Worm (Caenorhabditis elegans) whole organism, late embryonic: ENCODE results near the gene lin-48.

ENCODE experiments used
- C38D4.7 ChIP-seq: fragments of 200-800 bp; sonication (Bioruptor generic); optimal IDR thresholded peaks from 2 replicates; lab custom pipeline; 2018; ENCODE audit warnings: mild to moderate bottlenecking, missing genetic modification characterization, moderate library complexity, missing compliant biosample characterization
- K02D7.2 ChIP-seq: sonication (generic microtip); optimal IDR thresholded peaks from 2 replicates; lab custom pipeline; 2017; ENCODE audit warnings: mild to moderate bottlenecking, missing genetic modification characterization, missing compliant biosample characterization
- Y22D7AL.16 ChIP-seq: sonication (generic microtip); optimal IDR thresholded peaks from 2 replicates; lab custom pipeline; 2016; ENCODE audit warnings: missing genetic modification characterization, missing compliant biosample characterization
- ahr-1 ChIP-seq: sonication (generic microtip); optimal IDR thresholded peaks from 2 replicates; lab custom pipeline; 2016; ENCODE audit warnings: missing genetic modification characterization, missing compliant biosample characterization
- ceh-18 ChIP-seq: sonication (generic microtip); optimal IDR thresholded peaks from 2 replicates; lab custom pipeline; 2016; ENCODE audit warnings: missing genetic modification characterization, missing compliant biosample characterization
- ceh-2 ChIP-seq: sonication (generic microtip); optimal IDR thresholded peaks from 2 replicates; lab custom pipeline; 2016; ENCODE audit warnings: missing genotype, missing genetic modification characterization, missing compliant biosample characterization
- ceh-30 ChIP-seq: fragments of 150-350 bp; optimal IDR thresholded peaks from 2 replicates; lab custom pipeline; 2014; ENCODE audit warnings: missing biosample characterization, missing genetic modification characterization
- ceh-31 ChIP-seq: sonication (generic microtip); optimal IDR thresholded peaks from 2 replicates; lab custom pipeline; 2016; ENCODE audit warnings: missing genetic modification characterization, missing compliant biosample characterization
- ceh-34 ChIP-seq: sonication (generic microtip); optimal IDR thresholded peaks from 2 replicates; lab custom pipeline; 2016; ENCODE audit warnings: mild to moderate bottlenecking, missing genetic modification characterization, missing compliant biosample characterization
- ceh-6 ChIP-seq: fragments of 200-800 bp; sonication (Bioruptor generic); optimal IDR thresholded peaks from 2 replicates; lab custom pipeline; 2018; ENCODE audit warnings: mild to moderate bottlenecking, missing genetic modification characterization, missing compliant biosample characterization
- dmd-4 ChIP-seq: sonication (generic microtip); optimal IDR thresholded peaks from 2 replicates; lab custom pipeline; 2016; ENCODE audit warnings: borderline replicate concordance, missing genetic modification characterization, missing compliant biosample characterization
- elt-2 ChIP-seq: sonication (generic microtip); optimal IDR thresholded peaks from 2 replicates; lab custom pipeline; 2016; ENCODE audit warnings: missing genetic modification reagents, missing genetic modification characterization, missing compliant biosample characterization
- ets-4 ChIP-seq: sonication (generic microtip); optimal IDR thresholded peaks from 2 replicates; lab custom pipeline; 2016; ENCODE audit warnings: missing genetic modification characterization, missing compliant biosample characterization
- eyg-1 ChIP-seq: sonication (generic microtip); optimal IDR thresholded peaks from 2 replicates; lab custom pipeline; 2016; ENCODE audit warnings: missing genotype, missing genetic modification characterization, missing compliant biosample characterization
- fax-1 ChIP-seq: sonication (generic microtip); optimal IDR thresholded peaks from 2 replicates; lab custom pipeline; 2016; ENCODE audit warnings: missing genotype, missing genetic modification characterization, missing compliant biosample characterization
- fkh-10 ChIP-seq: fragments of 150-350 bp; optimal IDR thresholded peaks from 2 replicates; lab custom pipeline; 2014; ENCODE audit warnings: missing biosample characterization, missing genetic modification reagents, missing genetic modification characterization
- gmeb-2 ChIP-seq: sonication (generic microtip); optimal IDR thresholded peaks from 2 replicates; lab custom pipeline; 2016; ENCODE audit warnings: missing genetic modification characterization, inconsistent platforms, missing compliant biosample characterization
- hlh-13 ChIP-seq: fragments of 200-800 bp; sonication (Bioruptor generic); optimal IDR thresholded peaks from 2 replicates; lab custom pipeline; 2018; ENCODE audit warnings: mild to moderate bottlenecking, missing genetic modification characterization, missing compliant biosample characterization
- hlh-30 ChIP-seq: sonication (generic microtip); optimal IDR thresholded peaks from 2 replicates; lab custom pipeline; 2017; ENCODE audit warnings: antibody characterized with exemption, missing genetic modification characterization, missing compliant biosample characterization; ENCODE audit not compliant: insufficient read depth
- hlh-6 ChIP-seq: sonication (generic microtip); optimal IDR thresholded peaks from 2 replicates; lab custom pipeline; 2016; ENCODE audit warnings: missing genotype, missing genetic modification characterization, missing compliant biosample characterization
- hlh-8 ChIP-seq: sonication (generic microtip); optimal IDR thresholded peaks from 2 replicates; lab custom pipeline; 2016; ENCODE audit warnings: missing genotype, missing genetic modification characterization, missing compliant biosample characterization
- lim-6 ChIP-seq: sonication (generic microtip); optimal IDR thresholded peaks from 2 replicates; lab custom pipeline; 2016; ENCODE audit warnings: missing genetic modification characterization, missing compliant biosample characterization
- mec-3 ChIP-seq: sonication (generic microtip); optimal IDR thresholded peaks from 2 replicates; lab custom pipeline; 2016; ENCODE audit warnings: borderline replicate concordance, missing genetic modification characterization, missing compliant biosample characterization
- nfya-1 ChIP-seq: sonication (generic microtip); optimal IDR thresholded peaks from 2 replicates; lab custom pipeline; 2017; ENCODE audit warnings: missing genetic modification characterization, mild to moderate bottlenecking, missing compliant biosample characterization, antibody characterized with exemption, moderate library complexity
- nhr-11 ChIP-seq: fragments of 150-350 bp; optimal IDR thresholded peaks from 2 replicates; lab custom pipeline; 2014; ENCODE audit warnings: missing biosample characterization, missing genetic modification characterization
- odd-2 ChIP-seq: sonication (generic microtip); optimal IDR thresholded peaks from 2 replicates; lab custom pipeline; 2017; ENCODE audit warnings: antibody characterized with exemption, mild to moderate bottlenecking, missing genetic modification characterization, missing compliant biosample characterization
- pax-1 ChIP-seq: fragments of 150-350 bp; optimal IDR thresholded peaks from 2 replicates; lab custom pipeline; 2014; ENCODE audit warnings: missing biosample characterization, missing genetic modification characterization
- sox-4 ChIP-seq: sonication (generic microtip); optimal IDR thresholded peaks from 2 replicates; lab custom pipeline; 2017; ENCODE audit warnings: mild to moderate bottlenecking, missing genetic modification characterization, inconsistent platforms, missing compliant biosample characterization
- tbx-2 ChIP-seq: sonication (generic microtip); optimal IDR thresholded peaks from 2 replicates; lab custom pipeline; 2016; ENCODE audit warnings: missing genetic modification characterization, missing compliant biosample characterization
- ttx-3 ChIP-seq: sonication (generic microtip); optimal IDR thresholded peaks from 2 replicates; lab custom pipeline; 2016; ENCODE audit warnings: missing genetic modification reagents, missing genetic modification characterization, missing compliant biosample characterization
- unc-3 ChIP-seq, 2 experiments: fragments of 200-800 bp in 1 of 2; sonication (Bioruptor generic) in 1 of 2; sonication (generic microtip) in 1 of 2; conservative IDR thresholded peaks in 1 of 2; optimal IDR thresholded peaks in 1 of 2; 2 replicates each; pipeline versions ENCODE4 v1.3.6 to Lab custom; 2016 to 2022; ENCODE audit warnings: missing compliant biosample characterization in 2 of 2, missing genetic modification characterization in 2 of 2, missing genetic modification reagents in 1 of 2
- unc-42 ChIP-seq: sonication (generic microtip); optimal IDR thresholded peaks from 2 replicates; lab custom pipeline; 2016; ENCODE audit warnings: missing genotype, missing genetic modification characterization, missing compliant biosample characterization
- unc-55 ChIP-seq: sonication (generic microtip); optimal IDR thresholded peaks from 2 replicates; lab custom pipeline; 2017; ENCODE audit warnings: missing biosample characterization, missing genetic modification reagents, missing genetic modification characterization
- ztf-16 ChIP-seq: sonication (generic microtip); optimal IDR thresholded peaks from 2 replicates; lab custom pipeline; 2017; ENCODE audit warnings: missing genetic modification characterization, missing compliant biosample characterization

lin-48 gene

DNA sequence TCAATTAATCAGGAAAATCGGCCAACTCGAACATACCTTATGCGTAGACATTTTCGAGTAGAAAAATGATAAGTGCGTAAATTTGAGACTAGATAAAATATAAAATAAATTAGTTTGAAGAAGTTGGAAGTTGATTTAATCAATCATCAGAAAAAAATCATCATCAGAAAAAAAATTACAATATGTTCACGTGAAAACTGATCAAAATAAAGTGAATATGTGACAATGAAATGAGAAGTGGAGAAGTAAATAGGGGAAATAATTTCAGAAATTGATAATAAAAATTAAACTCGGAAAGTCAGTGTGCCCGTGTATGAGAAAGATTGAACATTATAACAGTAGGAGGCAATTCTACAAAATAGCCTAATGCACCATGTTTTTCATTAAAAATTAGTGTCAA is 15.7 kb upstream of the lin-48 start, which contains the start of gene F34D10.9:
Gene F34D10.9, minus strand, starts transcription at position 101 of the 400 bp plus-strand sequence.
- TF ChIP-seq unc-55 (GFP tag; lab: Kevin White, UChicago) (no peak), elt-2 (tag; lab: Kevin White, UChicago) (no peak), ztf-16 (tag; lab: Kevin White, UChicago) (no peak), ceh-34 (tag; lab: Kevin White, UChicago) (no peak), gmeb-2 (no peak), ahr-1 (no peak), sox-4 (no peak), fax-1 (tag; lab: Kevin White, UChicago) (no peak), odd-2 (tag; lab: Kevin White, UChicago) (no peak), hlh-6 (tag; lab: Kevin White, UChicago) (no peak), hlh-13 (no peak), C38D4.7 (GFP tag; lab: Kevin White, UChicago) (no peak), ceh-6 (GFP tag; lab: Kevin White, UChicago) (no peak), K02D7.2 (tag; lab: Kevin White, UChicago) (no peak), Y22D7AL.16 (no peak)

- TF ChIP-seq fax-1 (tag; lab: Kevin White, UChicago): no peak
- TF ChIP-seq ceh-2 (tag; lab: Kevin White, UChicago): no peak
- TF ChIP-seq ets-4 (tag; lab: Kevin White, UChicago): no peak
- no peak for TF ChIP-seq unc-3 (GFP tag; conservative IDR thresholded peaks at IDR 0.05; lab: Robert Waterston, UW)
- TF ChIP-seq unc-3 (tag; optimal IDR thresholded peaks at IDR 0.05; lab: Kevin White, UChicago): no peak
- TF ChIP-seq sox-4: no peak
- no peak for TF ChIP-seq eyg-1 (tag; lab: Kevin White, UChicago)
- TF ChIP-seq ttx-3 (tag; lab: Kevin White, UChicago): no peak
- no peak for TF ChIP-seq pax-1 (tag; lab: Kevin White, UChicago)
- TF ChIP-seq ceh-34 (tag; lab: Kevin White, UChicago): no peak
- no peak for TF ChIP-seq hlh-6 (tag; lab: Kevin White, UChicago)
- no peak for TF ChIP-seq tbx-2 (tag; lab: Kevin White, UChicago)
- no peak for TF ChIP-seq dmd-4 (tag; lab: Kevin White, UChicago)
- no peak for TF ChIP-seq lim-6 (tag; lab: Kevin White, UChicago)
Measured at ce11 chrIII:3730475-3730874, 14.8 kb upstream of the lin-48 start, which contains the start of gene F34D10.8. F34D10.8 (plus strand) TSS chrIII:3730775.

DNA sequence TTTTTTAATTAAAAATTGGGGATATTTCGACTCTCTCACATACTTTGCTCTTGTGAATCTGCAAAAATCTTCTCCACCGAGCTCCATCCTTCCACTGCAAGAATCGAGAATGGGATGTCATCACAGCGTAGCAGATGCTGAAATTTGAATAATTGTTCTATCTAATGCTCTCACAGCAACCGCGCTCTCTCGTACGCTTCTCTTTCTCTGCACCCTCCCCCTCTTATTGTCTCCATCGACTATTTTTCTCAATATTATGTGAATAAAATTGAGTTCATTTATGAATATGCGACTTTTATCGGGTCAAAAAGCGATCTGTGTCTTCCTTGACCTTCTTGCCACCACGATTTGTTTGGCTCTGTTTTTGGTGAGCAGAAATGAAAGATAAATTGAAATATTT is 11.2 kb upstream of the lin-48 start, which contains the start of gene F34D10.3:
Gene F34D10.3, plus strand, starts transcription at position 249 of the 400 bp plus-strand sequence.
- TF ChIP-seq pax-1 (tag; lab: Kevin White, UChicago): no peak
- peak; percentile 1 for TF ChIP-seq unc-42
- no peak for TF ChIP-seq eyg-1 (tag; lab: Kevin White, UChicago)
- TF ChIP-seq, all 69 proteins: peak for 1

ce11 chrIII:3734990-3735389 is 10.2 kb upstream of the lin-48 start, which contains the start of gene evl-18:
evl-18 (minus strand) TSS chrIII:3735039.
- no peak for TF ChIP-seq nfya-1 (tag; lab: Kevin White, UChicago)
- TF ChIP-seq, all 69 proteins: peak for 0

- TF ChIP-seq ceh-30 (tag; lab: Kevin White, UChicago) (no peak), mec-3 (no peak), ceh-18 (tag; lab: Kevin White, UChicago) (no peak), ceh-31 (tag; lab: Kevin White, UChicago) (peak; percentile 6), fkh-10 (GFP tag; lab: Kevin White, UChicago) (no peak), gmeb-2 (no peak), hlh-8 (no peak), nhr-11 (tag; lab: Kevin White, UChicago) (no peak), hlh-30 (tag; lab: Kevin White, UChicago) (peak; percentile 69)
Measured at ce11 chrIII:3735509-3736255, 9.6 kb upstream of the lin-48 start.
